Fruit fly (Drosophila melanogaster): Measurements from ENCODE around the gene Lk.
A peak's percentile ranks its signal among the peaks of the same experiment; 100 is the strongest.

Lk gene

dm6 chr3L:14550839-14551415, 9.6 kb downstream of the Lk start, which contains the start of gene Gbs-70E (continued):
- TF ChIP-seq CG5953 (GFP tag; IDR thresholded peaks at IDR 0.05) (peak; percentile 68; the same call in 1 of the 2 replicates), inv (GFP tag; IDR thresholded peaks at IDR 0.05; ENCODE audit: partially characterized antibody) (no peak), CG7372 (GFP tag; IDR thresholded peaks at IDR 0.05) (peak; percentile 90), danr (GFP tag; IDR thresholded peaks at IDR 0.05) (peak; percentile 66; the same call in 1 of the 2 replicates), CG12104 (GFP tag; optimal IDR thresholded peaks at IDR 0.05) (peak; percentile 89), her (GFP tag; optimal IDR thresholded peaks at IDR 0.05) (peak; percentile 92), ase (GFP tag; IDR thresholded peaks at IDR 0.05) (peak; percentile 78; the same call in 2 of the 3 replicates), Rfx (GFP tag; IDR thresholded peaks at IDR 0.05) (peak; percentile 93), CG17361 (GFP tag; IDR thresholded peaks at IDR 0.05) (peak; percentile 92), bowl (GFP tag; IDR thresholded peaks at IDR 0.05) (peak; percentile 73; the same call in 1 of the 2 replicates), esg (GFP tag; conservative IDR thresholded peaks at IDR 0.05) (peak; percentile 89), CG31224 (GFP tag; IDR thresholded peaks at IDR 0.05) (peak; percentile 82), grau (tag; optimal IDR thresholded peaks at IDR 0.05) (peak; percentile 93), CG16779 (GFP tag; IDR thresholded peaks at IDR 0.05) (0 out of 2 replicates have a peak, but pooled peaks have one; percentile 33), CG8359 (GFP tag; optimal IDR thresholded peaks at IDR 0.05; ENCODE audit: borderline replicate concordance) (peak; percentile 68), org-1 (GFP tag; optimal IDR thresholded peaks at IDR 0.05) (peak; percentile 90), pan (optimal IDR thresholded peaks at IDR 0.05) (no peak), pan (GFP tag; optimal IDR thresholded peaks at IDR 0.05 in 1 of 2, IDR thresholded peaks at IDR 0.05 in 1 of 2) (peak in 1 of 2 experiments; percentile 93), CG17328 (GFP tag; IDR thresholded peaks at IDR 0.05) (peak; percentile 87), dati (GFP tag; IDR thresholded peaks at IDR 0.05) (peak; percentile 51; the same call in 1 of the 2 replicates), knrl (GFP tag; IDR thresholded peaks at IDR 0.05; ENCODE audit: partially characterized antibody) (no peak; the same call in 2 of the 3 replicates), YL-1 (GFP tag; optimal IDR thresholded peaks at IDR 0.05) (peak; percentile 77), CG1602 (GFP tag; optimal IDR thresholded peaks at IDR 0.05) (peak; percentile 89), pzg (GFP tag; optimal IDR thresholded peaks at IDR 0.05) (no peak), CG6272 (GFP tag; IDR thresholded peaks at IDR 0.05) (peak; percentile 85), PHDP (tag; optimal IDR thresholded peaks at IDR 0.05) (peak; percentile 95), CG4328 (GFP tag; optimal IDR thresholded peaks at IDR 0.05) (peak; percentile 89), CG15479 (GFP tag; optimal IDR thresholded peaks at IDR 0.05) (peak; percentile 44), jigr1 (GFP tag; IDR thresholded peaks at IDR 0.05) (peak; percentile 84; the same call in 2 of the 3 replicates), ftz-f1 (GFP tag; optimal IDR thresholded peaks at IDR 0.05) (peak; percentile 53), CG5180 (GFP tag; optimal IDR thresholded peaks at IDR 0.05) (peak; percentile 82), CG18476 (GFP tag; optimal IDR thresholded peaks at IDR 0.05) (peak; percentile 74), en (GFP tag; optimal IDR thresholded peaks at IDR 0.05) (peak; percentile 92), toy (GFP tag; IDR thresholded peaks at IDR 0.05) (peak; percentile 79; the same call in 1 of the 2 replicates), CG14965 (GFP tag; optimal IDR thresholded peaks at IDR 0.05; ENCODE audit: borderline replicate concordance) (peak; percentile 26), CG3281 (GFP tag; optimal IDR thresholded peaks at IDR 0.05) (peak; percentile 91), Doc2 (GFP tag; IDR thresholded peaks at IDR 0.05) (no peak), CG4820 (GFP tag; optimal IDR thresholded peaks at IDR 0.05) (peak; percentile 85), CG6689 (GFP tag; IDR thresholded peaks at IDR 0.05) (peak; percentile 94), CG2199 (GFP tag; IDR thresholded peaks at IDR 0.05) (peak; percentile 93), CG8281 (tag; optimal IDR thresholded peaks at IDR 0.05) (peak; percentile 71), slp2 (GFP tag; optimal IDR thresholded peaks at IDR 0.05) (peak; percentile 85), Taf1 (GFP tag; IDR thresholded peaks at IDR 0.05) (peak; percentile 85), CG11456 (GFP tag; IDR thresholded peaks at IDR 0.05) (peak; percentile 80; the same call in 1 of the 3 replicates), Opbp (GFP tag; IDR thresholded peaks at IDR 0.05; ENCODE audit: partially characterized antibody) (no peak), CG17612 (GFP tag; IDR thresholded peaks at IDR 0.05) (peak; percentile 66), CG1832 (GFP tag; optimal IDR thresholded peaks at IDR 0.05) (no peak), gfzf (GFP tag; optimal IDR thresholded peaks at IDR 0.05) (no peak), CG14710 (tag; optimal IDR thresholded peaks at IDR 0.05) (peak; percentile 90), CG43689 (GFP tag; IDR thresholded peaks at IDR 0.05) (no peak)
